Worm (Caenorhabditis elegans): ENCODE measurements around the gene lys-10.

- TF ChIP-seq elt-3 (tag; optimal IDR thresholded peaks at IDR 0.05): no peak
- no peak for TF ChIP-seq ama-1 (optimal IDR thresholded peaks at IDR 0.05)
- TF ChIP-seq nhr-237 (tag; optimal IDR thresholded peaks at IDR 0.05): no peak
- no peak for TF ChIP-seq unc-30 (tag; optimal IDR thresholded peaks at IDR 0.05)
Measured at ce11 chrIV:8376923-8377322, 44.3 kb downstream of the lys-10 start.
